Fruit fly (Drosophila melanogaster): ENCODE results near the gene CG3032.

The CG3032 gene

dm6 chrX:7014931-7015428, 1.3 kb upstream of the CG3032 start:
- TF ChIP-seq Crg-1 (GFP tag; optimal IDR thresholded peaks at IDR 0.05) (peak; percentile 31), kay (GFP tag; ENCODE audit: borderline replicate concordance) (peak; percentile 78), CG33017 (tag; optimal IDR thresholded peaks at IDR 0.05) (no peak), CG7101 (tag; optimal IDR thresholded peaks at IDR 0.05) (peak; percentile 43), ovo (GFP tag; optimal IDR thresholded peaks at IDR 0.05) (no peak), cic (GFP tag; optimal IDR thresholded peaks at IDR 0.05) (peak; percentile 98), bab1 (GFP tag; optimal IDR thresholded peaks at IDR 0.05) (peak; percentile 72), CG7045 (GFP tag; optimal IDR thresholded peaks at IDR 0.05) (no peak), Clk (GFP tag; optimal IDR thresholded peaks at IDR 0.05) (no peak), CG11617 (GFP tag; optimal IDR thresholded peaks at IDR 0.05) (peak; percentile 44), pad (GFP tag; optimal IDR thresholded peaks at IDR 0.05) (peak; percentile 18), CG14711 (tag; optimal IDR thresholded peaks at IDR 0.05) (peak; percentile 19), CG1620 (GFP tag; optimal IDR thresholded peaks at IDR 0.05) (peak; percentile 13), CG12768 (GFP tag; optimal IDR thresholded peaks at IDR 0.05) (no peak), Mnt (GFP tag; optimal IDR thresholded peaks at IDR 0.05) (peak; percentile 47), CG5204 (GFP tag; optimal IDR thresholded peaks at IDR 0.05) (peak; percentile 2), toe (GFP tag; optimal IDR thresholded peaks at IDR 0.05) (peak; percentile 23), Hr96 (GFP tag; optimal IDR thresholded peaks at IDR 0.05) (peak; percentile 66), tj (GFP tag; optimal IDR thresholded peaks at IDR 0.05) (no peak), cnc (optimal IDR thresholded peaks at IDR 0.05) (no peak)

DNA sequence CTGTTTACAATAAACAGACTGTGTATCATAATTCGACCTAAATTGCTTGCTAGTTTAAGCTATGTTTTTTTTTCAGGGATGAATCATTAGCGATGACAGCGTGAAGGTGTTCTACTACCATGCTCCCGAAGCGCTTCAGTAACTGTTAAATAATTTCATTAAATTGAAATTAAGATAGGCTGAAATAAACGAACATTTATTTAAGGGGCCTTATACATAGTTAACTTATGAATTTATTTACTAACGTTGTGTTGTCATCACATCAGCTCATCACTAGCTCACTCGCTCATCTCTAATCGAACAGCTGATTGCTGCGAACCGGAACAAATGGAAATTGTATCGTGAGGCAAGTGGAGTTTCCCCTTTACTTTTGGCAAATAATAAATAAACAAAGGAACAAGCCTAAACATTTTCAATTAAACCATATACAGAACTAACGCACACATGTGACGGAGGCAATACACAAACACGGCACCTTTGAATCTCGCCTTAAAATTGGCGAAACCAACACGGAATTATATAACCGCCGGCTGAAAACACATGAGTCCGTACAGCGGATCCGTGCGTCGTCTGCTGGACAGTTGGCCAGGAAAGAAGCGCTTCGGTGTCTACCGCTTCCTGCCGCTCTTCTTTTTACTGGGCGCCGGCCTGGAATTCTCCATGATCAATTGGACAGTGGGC, 2.5 kb downstream of the CG3032 start, which contains the start of the genes cm, sloth1 and sloth2:
cm (minus strand) TSS at position 83 of the 681 bp plus-strand sequence.
sloth1 (plus strand) TSS at position 295 of the 681 bp plus-strand sequence.
sloth2 (plus strand) TSS at position 295 of the 681 bp plus-strand sequence.
- TF ChIP-seq tj (GFP tag; optimal IDR thresholded peaks at IDR 0.05) (peak; percentile 76), CG11617 (GFP tag; optimal IDR thresholded peaks at IDR 0.05) (peak; percentile 87), pad (GFP tag; optimal IDR thresholded peaks at IDR 0.05) (peak; percentile 77), Hr96 (GFP tag; optimal IDR thresholded peaks at IDR 0.05) (peak; percentile 90), CG33017 (tag; optimal IDR thresholded peaks at IDR 0.05) (peak; percentile 77), CG14711 (tag; optimal IDR thresholded peaks at IDR 0.05) (peak; percentile 87), Crg-1 (GFP tag; optimal IDR thresholded peaks at IDR 0.05) (peak; percentile 91), CG5204 (GFP tag; optimal IDR thresholded peaks at IDR 0.05) (peak; percentile 78), Mnt (GFP tag; optimal IDR thresholded peaks at IDR 0.05) (peak; percentile 89), CG7045 (GFP tag; optimal IDR thresholded peaks at IDR 0.05) (peak; percentile 59), bab1 (GFP tag; optimal IDR thresholded peaks at IDR 0.05) (peak; percentile 96), Clk (GFP tag; optimal IDR thresholded peaks at IDR 0.05) (no peak), cnc (optimal IDR thresholded peaks at IDR 0.05) (no peak), cic (GFP tag; optimal IDR thresholded peaks at IDR 0.05) (peak; percentile 11), toe (GFP tag; optimal IDR thresholded peaks at IDR 0.05) (peak; percentile 79), CG12768 (GFP tag; optimal IDR thresholded peaks at IDR 0.05) (peak; percentile 48), CG1620 (GFP tag; optimal IDR thresholded peaks at IDR 0.05) (peak; percentile 93), kay (GFP tag; ENCODE audit: borderline replicate concordance) (peak; percentile 74), ovo (GFP tag; optimal IDR thresholded peaks at IDR 0.05) (peak; percentile 82), CG7101 (tag; optimal IDR thresholded peaks at IDR 0.05) (peak; percentile 94)

- peak; percentile 1 for TF ChIP-seq CG7101 (tag; optimal IDR thresholded peaks at IDR 0.05)
- no peak for TF ChIP-seq Crg-1 (GFP tag; optimal IDR thresholded peaks at IDR 0.05)
These were observed 5.3 kb downstream of the CG3032 start for dm6 chrX:7008102-7009087.

DNA sequence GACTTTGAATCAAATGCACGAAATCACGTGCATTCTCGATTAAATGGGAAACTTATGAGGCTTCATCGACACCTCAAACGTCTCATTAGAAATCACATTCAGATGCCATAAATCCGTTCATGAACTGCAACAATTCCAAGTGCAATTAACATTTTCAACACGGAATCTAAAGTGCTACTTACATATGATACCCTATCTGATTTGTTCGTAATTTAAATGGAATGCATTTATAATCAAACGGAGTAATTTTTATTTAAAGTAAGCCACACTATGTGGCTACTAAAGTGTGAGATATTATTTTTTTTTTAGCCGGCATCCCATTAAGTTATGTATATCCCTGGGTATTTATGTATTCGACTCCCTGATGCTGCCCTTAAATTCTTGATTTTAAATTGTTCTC, 6.0 kb downstream of the CG3032 start:
- TF ChIP-seq CG14711 (tag; optimal IDR thresholded peaks at IDR 0.05) = peak; percentile 13
- no peak for TF ChIP-seq CG12768 (GFP tag; optimal IDR thresholded peaks at IDR 0.05)
- TF ChIP-seq bab1 (GFP tag; optimal IDR thresholded peaks at IDR 0.05) = no peak

- TF ChIP-seq CG7045 (GFP tag; optimal IDR thresholded peaks at IDR 0.05) (no peak), toe (GFP tag; optimal IDR thresholded peaks at IDR 0.05) (no peak), tj (GFP tag; optimal IDR thresholded peaks at IDR 0.05) (peak; percentile 62), cnc (optimal IDR thresholded peaks at IDR 0.05) (no peak), CG12768 (GFP tag; optimal IDR thresholded peaks at IDR 0.05) (no peak)
These were observed 8.2 kb downstream of the CG3032 start for dm6 chrX:7005444-7005843.

dm6 chrX:7004101-7004700, 9.5 kb downstream of the CG3032 start:
- TF ChIP-seq CG5204 (GFP tag; optimal IDR thresholded peaks at IDR 0.05) (no peak), ovo (GFP tag; optimal IDR thresholded peaks at IDR 0.05) (no peak), pad (GFP tag; optimal IDR thresholded peaks at IDR 0.05) (peak; percentile 30), Crg-1 (GFP tag; optimal IDR thresholded peaks at IDR 0.05) (peak; percentile 45), CG1620 (GFP tag; optimal IDR thresholded peaks at IDR 0.05) (peak; percentile 38), CG12768 (GFP tag; optimal IDR thresholded peaks at IDR 0.05) (no peak), Clk (GFP tag; optimal IDR thresholded peaks at IDR 0.05) (no peak), kay (GFP tag; ENCODE audit: borderline replicate concordance) (no peak), CG7101 (tag; optimal IDR thresholded peaks at IDR 0.05) (peak; percentile 54), cic (GFP tag; optimal IDR thresholded peaks at IDR 0.05) (no peak), CG11617 (GFP tag; optimal IDR thresholded peaks at IDR 0.05) (peak; percentile 3), CG7045 (GFP tag; optimal IDR thresholded peaks at IDR 0.05) (no peak), bab1 (GFP tag; optimal IDR thresholded peaks at IDR 0.05) (no peak), toe (GFP tag; optimal IDR thresholded peaks at IDR 0.05) (no peak), CG33017 (tag; optimal IDR thresholded peaks at IDR 0.05) (no peak), Mnt (GFP tag; optimal IDR thresholded peaks at IDR 0.05) (peak; percentile 26)
